Fruit fly (Drosophila melanogaster) Kc167 (cell line): ENCODE data around the gene Cpr67Fa2.

Source experiments
- Myc ChIP-seq: fragments of >200 bp; optimal IDR thresholded peaks from 2 replicates; lab custom pipeline; 2017; ENCODE audit warnings: missing external identifiers
- Sin3A ChIP-seq: fragments of >200 bp; optimal IDR thresholded peaks from 2 replicates; lab custom pipeline; 2018; ENCODE audit warnings: missing external identifiers
- h ChIP-seq: fragments of >200 bp; optimal IDR thresholded peaks from 3 replicates; lab custom pipeline; 2018; ENCODE audit warnings: missing external identifiers
- insv ChIP-seq: fragments of >200 bp; optimal IDR thresholded peaks from 3 replicates; lab custom pipeline; 2018; ENCODE audit warnings: missing external identifiers
- psq ChIP-seq: fragments of >200 bp; optimal IDR thresholded peaks from 2 replicates; lab custom pipeline; 2017; ENCODE audit warnings: missing external identifiers
- ttk ChIP-seq: sonication (Bioruptor generic); optimal IDR thresholded peaks from 2 replicates; lab custom pipeline; 2017; ENCODE audit warnings: missing external identifiers

Gene Cpr67Fa2

DNA sequence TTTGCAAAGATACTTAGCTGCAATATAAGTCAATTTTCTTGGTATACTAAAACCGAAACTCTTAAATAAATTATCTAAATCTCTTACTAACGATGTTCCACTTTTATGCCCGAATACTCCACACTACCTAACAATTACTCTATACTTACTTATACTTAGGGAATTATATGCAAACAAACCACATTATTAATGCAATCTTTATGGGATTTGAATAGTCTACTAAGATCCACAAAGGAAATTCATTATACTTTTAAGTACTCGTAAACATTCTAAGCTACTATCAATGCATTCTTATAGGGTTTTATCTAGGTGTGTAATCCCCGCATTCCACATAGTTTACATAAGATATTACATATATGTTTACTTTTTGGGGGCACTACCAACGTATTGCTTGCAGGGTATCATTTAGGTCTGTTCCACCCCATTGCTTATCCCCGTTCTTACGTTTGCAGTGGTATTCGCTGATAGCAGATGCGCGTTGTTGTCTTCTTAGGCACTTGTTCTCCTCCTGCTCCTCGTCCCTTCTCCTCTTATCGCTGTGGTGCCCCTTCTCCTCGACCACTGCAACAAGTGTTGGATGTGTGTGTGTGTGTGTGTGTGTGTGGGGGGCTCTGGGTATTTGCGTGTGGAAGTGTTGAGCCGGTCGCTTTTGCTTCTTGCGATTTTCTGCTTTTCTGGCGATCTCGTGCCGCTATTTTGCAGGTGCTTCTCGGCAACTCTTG, 6.2 kb downstream of the Cpr67Fa2 start:
- TF ChIP-seq insv (lab: Kevin White, UChicago), result no peak
- no peak for TF ChIP-seq Sin3A
- TF ChIP-seq Myc (lab: Kevin White, UChicago), result no peak
- no peak for TF ChIP-seq psq (lab: Kevin White, UChicago)

DNA sequence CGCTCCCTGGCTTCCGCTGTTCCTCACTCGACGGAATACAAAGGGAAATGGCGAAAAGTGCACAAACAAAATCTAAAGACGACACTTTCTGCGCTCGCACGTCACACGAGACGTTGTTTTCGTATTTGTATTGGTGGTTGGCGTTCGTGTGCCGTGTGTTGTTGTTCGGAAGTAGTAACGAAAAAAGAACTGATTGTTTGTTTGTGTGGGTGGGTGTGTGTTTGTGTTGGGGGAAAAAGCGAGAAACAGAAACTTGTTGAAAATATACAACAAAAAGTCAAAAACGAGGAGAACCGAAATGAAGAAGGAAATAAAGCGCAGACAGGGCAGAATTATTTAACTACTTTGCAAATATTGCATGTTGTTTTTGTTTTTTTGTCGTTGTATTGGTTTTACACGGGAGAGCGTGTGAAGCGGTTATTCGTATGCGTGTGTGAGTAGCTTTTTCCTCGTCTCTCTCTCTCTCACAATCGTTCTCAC, 6.8 kb downstream of the Cpr67Fa2 start:
- TF ChIP-seq insv (lab: Kevin White, UChicago) (no peak), h (lab: Kevin White, UChicago) (no peak)

DNA sequence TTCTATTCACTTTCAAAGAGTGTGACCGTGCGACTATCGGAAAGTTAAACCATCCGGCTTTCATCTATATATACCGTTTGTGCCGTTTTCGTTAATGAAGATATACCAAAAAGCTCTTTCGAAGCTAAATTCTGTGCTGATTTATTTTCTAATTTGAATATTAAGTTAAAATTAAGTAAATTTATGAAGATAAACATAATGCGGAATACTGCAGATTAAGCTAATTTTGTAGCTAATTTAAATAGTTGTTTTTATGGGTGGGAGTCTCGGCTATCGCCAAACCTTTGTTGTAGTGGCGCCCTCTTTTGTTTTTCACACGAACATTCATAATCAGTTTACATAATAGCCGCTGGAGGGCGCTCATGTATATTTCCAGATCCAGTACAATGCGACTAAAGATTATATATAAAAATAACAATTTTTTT, 7.6 kb downstream of the Cpr67Fa2 start, which contains the start of gene Aps:
Aps (minus strand) TSS at position 37 of the 425 bp plus-strand sequence.
- no peak for TF ChIP-seq ttk (lab: Kevin White, UChicago)
- TF ChIP-seq Sin3A, result no peak
- no peak for TF ChIP-seq Myc (lab: Kevin White, UChicago)
- TF ChIP-seq h (lab: Kevin White, UChicago), result no peak
- no peak for TF ChIP-seq psq (lab: Kevin White, UChicago)
- TF ChIP-seq insv (lab: Kevin White, UChicago), result no peak

DNA sequence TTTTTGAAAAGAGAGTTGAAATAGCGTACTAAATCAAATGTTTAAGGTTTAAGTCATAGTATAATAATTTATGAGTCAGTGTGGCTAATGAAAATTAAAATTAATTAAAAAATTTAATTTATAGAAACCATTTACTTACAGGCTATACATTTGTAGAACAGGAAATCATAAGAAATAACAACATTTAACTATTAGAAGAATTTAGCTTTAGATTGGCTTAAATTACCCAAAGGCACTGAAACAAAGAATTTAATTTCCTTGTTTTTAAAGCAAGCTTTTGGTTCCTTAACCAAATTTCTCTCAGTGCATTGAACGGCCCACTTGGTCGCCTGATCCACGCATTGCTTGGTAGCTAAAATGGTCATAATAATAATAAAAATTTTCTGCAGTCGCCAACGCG, 11.9 kb downstream of the Cpr67Fa2 start:
- TF ChIP-seq Sin3A, result no peak
- no peak for TF ChIP-seq h (lab: Kevin White, UChicago)
- TF ChIP-seq insv (lab: Kevin White, UChicago), result no peak

DNA sequence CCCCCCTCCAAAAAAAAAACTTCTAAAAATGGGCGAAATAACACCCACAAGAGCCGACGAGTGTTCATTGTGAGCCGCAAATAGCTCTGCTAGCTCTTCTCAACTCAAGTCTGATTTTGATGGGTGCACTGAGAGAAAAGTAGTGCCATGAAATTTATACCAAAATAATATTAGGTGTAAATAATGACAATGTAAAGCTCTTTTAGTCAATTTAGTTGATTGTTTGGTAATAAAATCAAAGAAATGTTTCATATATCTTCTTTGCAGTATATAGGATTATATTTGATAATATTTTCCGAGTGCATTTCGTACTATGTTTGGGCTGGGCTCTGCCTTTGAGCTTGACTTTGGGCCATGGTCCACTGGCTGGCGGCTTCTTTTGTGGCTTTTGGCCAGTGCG, 13.3 kb downstream of the Cpr67Fa2 start:
- TF ChIP-seq psq (lab: Kevin White, UChicago) (no peak), h (lab: Kevin White, UChicago) (no peak), insv (lab: Kevin White, UChicago) (no peak), Sin3A (no peak), ttk (lab: Kevin White, UChicago) (no peak), Myc (lab: Kevin White, UChicago) (no peak)

DNA sequence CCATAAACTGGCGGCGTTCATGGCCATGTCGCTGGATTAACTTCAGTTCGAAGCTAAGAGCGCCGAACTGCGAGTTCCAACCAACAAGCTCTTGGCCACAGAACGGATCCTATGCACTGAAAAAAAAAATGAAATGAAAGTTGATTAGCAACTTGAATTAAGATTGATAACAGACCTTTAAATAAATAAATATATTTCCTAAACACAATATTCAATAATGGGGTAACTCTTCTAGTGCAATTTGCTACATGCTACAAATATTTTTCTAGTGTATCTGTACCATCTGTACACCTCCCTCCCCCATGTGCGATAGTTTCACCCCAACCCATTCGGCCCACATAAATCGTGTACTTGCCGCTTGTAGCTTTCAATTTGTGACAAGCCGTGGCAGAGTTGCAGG, 18.1 kb downstream of the Cpr67Fa2 start:
- no peak for TF ChIP-seq Sin3A
- no peak for TF ChIP-seq insv (lab: Kevin White, UChicago)
- TF ChIP-seq psq (lab: Kevin White, UChicago), result no peak
- TF ChIP-seq Myc (lab: Kevin White, UChicago), result no peak
- no peak for TF ChIP-seq ttk (lab: Kevin White, UChicago)
- no peak for TF ChIP-seq h (lab: Kevin White, UChicago)

DNA sequence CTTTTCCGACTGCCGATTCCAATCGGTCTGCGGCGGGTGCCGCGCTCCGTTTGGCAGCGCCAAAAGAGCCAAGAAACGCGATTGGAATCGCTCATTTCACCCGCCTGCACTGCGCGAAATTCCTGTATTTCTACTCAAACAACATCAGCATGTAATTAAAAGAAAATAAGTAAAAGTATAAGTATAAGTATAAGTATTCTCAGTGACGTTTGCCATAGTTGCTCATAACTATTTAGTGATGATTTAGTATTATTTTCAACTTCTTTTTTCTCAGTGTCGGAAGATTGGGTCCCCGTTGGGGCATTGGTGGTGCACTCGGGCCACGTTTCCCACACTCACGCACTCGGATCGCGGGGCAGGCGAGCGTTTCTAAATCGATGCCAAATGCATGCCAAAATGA, 21.7 kb downstream of the Cpr67Fa2 start:
- TF ChIP-seq psq (lab: Kevin White, UChicago) (no peak), ttk (lab: Kevin White, UChicago) (no peak), insv (lab: Kevin White, UChicago) (no peak), Myc (lab: Kevin White, UChicago) (no peak), Sin3A (no peak), h (lab: Kevin White, UChicago) (no peak)

DNA sequence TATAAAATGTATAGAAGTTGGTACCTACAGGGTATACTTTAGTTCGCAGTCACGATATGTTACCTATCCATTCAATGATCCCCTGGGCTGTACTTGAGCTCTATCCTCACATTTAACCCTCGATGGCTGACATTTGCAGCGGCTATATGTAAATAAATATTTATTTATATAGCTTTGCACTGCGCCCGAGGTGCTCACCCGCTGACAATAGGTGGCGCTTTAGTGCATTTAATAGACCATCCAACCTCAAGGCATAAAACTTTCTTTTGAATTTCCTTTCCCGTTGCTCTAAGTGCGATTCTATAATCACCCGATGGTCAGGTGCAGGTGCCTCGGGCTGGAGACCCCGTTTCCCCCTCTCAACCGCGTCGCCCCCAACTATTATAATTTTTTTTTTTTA, 25.7 kb downstream of the Cpr67Fa2 start:
- TF ChIP-seq Sin3A, result no peak
- TF ChIP-seq ttk (lab: Kevin White, UChicago), result no peak
- no peak for TF ChIP-seq Myc (lab: Kevin White, UChicago)
- TF ChIP-seq h (lab: Kevin White, UChicago), result no peak
- no peak for TF ChIP-seq psq (lab: Kevin White, UChicago)
- TF ChIP-seq insv (lab: Kevin White, UChicago), result no peak

DNA sequence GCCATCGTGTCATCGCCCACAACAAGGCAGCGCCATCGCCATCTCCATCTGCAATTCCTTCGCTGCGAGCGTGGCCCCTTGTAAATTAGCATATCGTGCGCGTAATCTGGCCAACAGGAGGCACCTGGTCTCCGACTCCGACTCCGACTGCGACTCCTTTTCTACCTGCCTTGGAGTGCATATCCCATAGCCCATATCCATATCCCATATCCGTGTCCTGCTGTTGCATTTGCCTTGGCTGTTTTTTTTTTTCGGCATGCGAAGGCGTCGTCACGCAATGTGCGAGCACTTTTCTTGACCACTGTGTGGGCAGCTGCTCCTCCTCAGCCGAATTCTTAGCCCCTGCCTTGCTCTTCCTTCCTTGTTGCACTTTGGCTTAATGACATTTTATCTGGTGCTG, 26.9 kb downstream of the Cpr67Fa2 start:
- no peak for TF ChIP-seq psq (lab: Kevin White, UChicago)
- TF ChIP-seq Myc (lab: Kevin White, UChicago), result no peak
- TF ChIP-seq Sin3A, result no peak
- no peak for TF ChIP-seq ttk (lab: Kevin White, UChicago)
- no peak for TF ChIP-seq insv (lab: Kevin White, UChicago)
- TF ChIP-seq h (lab: Kevin White, UChicago), result no peak

DNA sequence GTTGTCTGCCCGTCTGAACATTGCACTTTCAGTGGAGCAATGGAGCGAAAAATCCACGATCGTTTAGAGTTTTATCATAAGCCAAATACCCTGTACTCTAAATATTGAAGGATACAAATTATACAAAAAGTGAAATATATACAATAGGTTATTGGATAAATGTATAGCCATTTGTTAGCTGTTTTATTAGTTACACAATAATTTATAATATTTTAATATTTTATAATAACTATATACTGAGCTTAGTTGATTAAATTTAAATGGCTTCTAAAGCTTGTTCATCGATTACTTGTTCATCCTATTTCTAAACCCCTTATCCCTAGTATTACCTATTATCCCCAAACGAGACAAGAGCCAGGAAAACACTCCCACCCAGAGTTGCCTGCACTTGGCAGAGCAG, 31.5 kb downstream of the Cpr67Fa2 start:
- no peak for TF ChIP-seq h (lab: Kevin White, UChicago)

DNA sequence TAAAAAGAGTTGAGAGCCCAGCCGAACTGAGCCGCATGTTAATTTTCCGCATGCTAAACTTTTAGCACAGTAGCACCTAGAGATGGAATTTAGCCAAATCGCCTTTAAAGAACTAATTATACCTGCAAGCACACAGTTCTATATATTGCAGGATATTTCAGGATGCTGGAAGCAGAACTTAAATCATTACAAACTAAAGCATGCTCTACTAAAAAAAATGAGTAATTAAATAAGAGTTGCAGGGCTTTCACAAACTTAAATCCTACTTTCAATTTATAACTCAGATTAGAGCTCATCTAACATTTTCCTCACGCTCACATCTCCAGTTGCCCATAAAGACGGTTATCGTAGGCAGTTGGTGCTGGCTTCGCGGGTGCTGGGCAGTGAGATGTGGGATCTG, 33.2 kb downstream of the Cpr67Fa2 start:
- TF ChIP-seq insv (lab: Kevin White, UChicago), result no peak
- no peak for TF ChIP-seq psq (lab: Kevin White, UChicago)
- TF ChIP-seq Myc (lab: Kevin White, UChicago), result no peak
- TF ChIP-seq Sin3A, result no peak
- no peak for TF ChIP-seq h (lab: Kevin White, UChicago)
- TF ChIP-seq ttk (lab: Kevin White, UChicago), result no peak

DNA sequence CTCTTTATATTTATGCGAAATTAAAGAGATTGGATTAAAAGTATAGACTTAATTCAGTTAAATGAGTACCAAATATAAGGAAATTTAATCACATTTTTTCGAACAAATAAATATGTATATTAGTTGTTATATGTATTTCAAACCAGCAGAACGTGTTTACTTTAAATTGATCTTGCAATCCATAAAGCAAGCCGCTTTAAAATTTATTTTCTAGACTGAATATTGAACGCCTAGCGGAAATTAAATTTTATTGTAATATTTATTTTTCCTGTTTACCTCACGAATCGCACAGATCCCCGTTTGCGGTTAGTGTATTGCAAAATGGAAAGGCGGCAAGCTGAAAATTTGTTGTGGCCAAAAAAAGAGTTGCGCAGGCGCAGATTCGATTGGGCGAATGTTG, 35.8 kb downstream of the Cpr67Fa2 start:
- no peak for TF ChIP-seq Myc (lab: Kevin White, UChicago)
- TF ChIP-seq insv (lab: Kevin White, UChicago), result no peak
- TF ChIP-seq h (lab: Kevin White, UChicago), result no peak
- no peak for TF ChIP-seq psq (lab: Kevin White, UChicago)
- no peak for TF ChIP-seq Sin3A
- TF ChIP-seq ttk (lab: Kevin White, UChicago), result no peak

DNA sequence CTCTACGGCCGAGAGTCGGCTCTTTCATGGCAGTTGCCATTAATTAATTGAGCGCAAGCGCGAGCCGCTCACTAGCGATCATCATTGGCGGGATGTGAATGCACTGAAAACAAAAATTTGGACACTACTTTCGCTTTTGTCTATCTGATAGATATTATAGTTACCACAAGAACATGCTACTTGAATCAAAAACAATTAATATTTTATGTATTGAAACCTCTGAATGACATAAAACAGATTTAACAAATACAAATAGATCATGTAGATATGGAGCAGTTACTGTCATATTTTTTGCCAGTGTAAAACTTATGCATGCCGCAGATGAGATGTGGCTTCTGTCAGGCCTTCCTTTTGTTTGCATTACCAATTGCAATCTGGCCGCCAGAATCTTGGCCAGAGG, 36.4 kb downstream of the Cpr67Fa2 start:
- TF ChIP-seq psq (lab: Kevin White, UChicago), result no peak
- no peak for TF ChIP-seq Myc (lab: Kevin White, UChicago)
- no peak for TF ChIP-seq h (lab: Kevin White, UChicago)
- TF ChIP-seq Sin3A, result no peak
